Worm (Caenorhabditis elegans) whole organism, dauer: ENCODE measurements around the gene srw-31.
"Not testable (repeated sequence)": the region's sequence is repeated elsewhere in the genome, so short reads cannot be mapped to it uniquely, and the experiment has no call there.

Source experiments
- unc-62 ChIP-seq: sonication (generic microtip); optimal IDR thresholded peaks from 2 replicates; lab custom pipeline; 2017; ENCODE audit warnings: missing biosample characterization, missing genetic modification reagents, missing genetic modification characterization

The srw-31 gene

DNA sequence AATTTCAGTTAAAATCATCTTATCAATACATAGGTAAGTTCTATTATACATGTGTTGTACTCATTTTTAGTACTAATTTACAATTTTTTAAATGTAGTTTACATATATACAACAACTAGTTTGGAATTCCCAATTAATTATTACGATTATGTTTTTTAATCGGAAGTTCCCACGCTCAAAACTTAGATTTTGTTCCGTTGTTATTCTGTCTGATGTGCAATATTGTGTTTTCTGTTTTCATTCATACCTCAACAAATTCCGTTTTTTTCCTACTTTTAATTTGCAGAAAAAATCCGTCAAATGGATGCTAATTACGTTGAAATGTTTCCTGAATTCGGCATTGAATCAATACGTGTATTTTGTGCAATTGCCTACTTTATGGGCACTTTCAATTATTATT is at the start of gene srw-31:
Gene srw-31 (plus strand): TSS at position 301 of the 400 bp plus-strand sequence.
- TF ChIP-seq unc-62 (GFP tag; lab: Kevin White, UChicago): no peak

ce11 chrV:17458069-17458468 is 48.3 kb upstream of the srw-31 start, which contains the start of gene str-200:
Gene str-200 (minus strand): TSS chrV:17458169.
- no peak for TF ChIP-seq unc-62 (GFP tag; lab: Kevin White, UChicago)

DNA sequence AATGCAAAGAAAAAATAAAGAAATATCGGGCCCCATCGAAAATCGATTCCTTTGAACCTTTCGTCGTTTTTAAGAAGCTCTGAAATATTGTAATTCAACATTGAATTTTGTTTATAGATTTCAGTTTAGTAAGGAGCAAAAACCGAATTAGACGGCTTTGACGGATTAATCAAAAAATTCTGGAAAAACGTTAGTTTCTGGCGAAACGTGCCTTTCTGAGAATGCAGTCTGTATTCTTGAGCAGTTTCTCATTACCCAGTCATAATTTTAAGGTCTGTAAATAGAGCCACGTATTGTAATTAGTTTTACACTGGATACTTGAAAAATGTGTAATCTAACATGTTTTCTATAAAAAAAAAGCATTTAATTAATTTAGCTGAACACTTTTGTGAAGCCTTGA is 46.3 kb upstream of the srw-31 start, which contains the start of gene srz-48:
Gene srz-48 (minus strand): TSS at position 101 of the 400 bp plus-strand sequence.
- TF ChIP-seq unc-62 (GFP tag; lab: Kevin White, UChicago): no peak

DNA sequence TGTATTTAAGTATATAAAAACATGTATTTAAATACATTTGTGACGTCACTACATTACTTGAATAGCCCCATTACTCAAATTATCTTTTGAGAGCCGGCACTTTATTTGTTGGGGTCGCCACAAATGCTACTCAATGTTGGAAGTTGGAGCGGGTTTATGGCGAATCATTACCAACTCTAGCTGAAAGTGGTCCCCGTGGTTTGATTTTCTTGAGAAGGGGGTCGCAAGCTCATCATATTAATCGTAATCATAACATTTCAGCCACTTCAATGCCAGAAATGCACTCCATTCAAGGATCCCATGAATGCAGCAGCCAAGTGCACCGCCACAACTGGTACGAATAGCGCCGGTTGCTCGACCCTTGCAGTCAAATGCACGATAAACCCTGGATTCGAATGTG is 42.1 kb upstream of the srw-31 start, which contains the start of gene F20E11.7:
Gene F20E11.7 (plus strand): TSS at position 301 of the 400 bp plus-strand sequence.
- TF ChIP-seq unc-62 (GFP tag; lab: Kevin White, UChicago): not testable (repeated sequence)

DNA sequence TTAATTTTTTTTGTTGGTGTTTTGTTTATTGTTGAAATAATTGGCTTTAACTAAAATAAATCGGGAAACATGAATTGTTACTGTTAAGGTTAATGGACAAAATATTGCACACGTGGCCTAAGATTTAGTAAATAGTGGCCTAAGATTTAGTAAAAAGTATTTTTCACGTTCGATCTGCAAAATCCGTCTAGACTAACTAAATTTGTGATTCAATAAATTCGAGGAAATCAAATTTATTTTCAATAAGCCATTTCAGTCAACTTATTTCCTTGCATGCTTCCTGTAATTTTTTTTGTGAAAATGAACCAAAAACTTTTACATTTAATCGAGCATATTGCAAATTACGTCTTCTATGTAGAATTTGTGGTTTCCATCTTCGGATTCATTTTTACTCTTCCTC is 39.6 kb upstream of the srw-31 start, which contains the start of gene srw-72:
Gene srw-72 (plus strand): TSS at position 301 of the 400 bp plus-strand sequence.
- no peak for TF ChIP-seq unc-62 (GFP tag; lab: Kevin White, UChicago)

DNA sequence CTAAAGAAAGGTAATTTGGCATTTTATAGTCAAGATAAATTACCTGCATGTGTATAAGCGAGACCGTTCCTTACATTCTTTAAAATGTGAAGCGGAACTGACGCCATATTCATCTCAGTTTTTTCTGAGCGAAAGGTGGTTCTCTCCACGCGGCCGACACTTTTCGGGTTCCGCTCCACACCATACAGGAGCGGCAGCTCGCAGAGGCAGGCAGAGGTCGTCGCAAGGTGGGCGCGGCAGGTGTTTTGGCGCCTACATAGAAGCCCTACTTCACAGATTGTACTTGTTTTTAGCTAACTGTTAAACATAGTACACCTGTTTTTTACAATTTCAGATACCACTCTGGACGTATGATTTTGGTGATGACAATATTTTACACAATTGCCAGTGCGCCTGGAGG is 38.5 kb upstream of the srw-31 start:
- no peak for TF ChIP-seq unc-62 (GFP tag; lab: Kevin White, UChicago)

- no peak for TF ChIP-seq unc-62 (GFP tag; lab: Kevin White, UChicago)
Observed at ce11 chrV:17469180-17469579, 37.2 kb upstream of the srw-31 start, which contains the start of gene F20E11.17. Gene F20E11.17 (minus strand): TSS chrV:17469280.

ce11 chrV:17471564-17471963 is 34.8 kb upstream of the srw-31 start, which contains the start of gene srh-235:
Gene srh-235 (minus strand): TSS chrV:17471664.
- TF ChIP-seq unc-62 (GFP tag; lab: Kevin White, UChicago): no peak

- TF ChIP-seq unc-62 (GFP tag; lab: Kevin White, UChicago): no peak
Observed at ce11 chrV:17473699-17474098, 32.7 kb upstream of the srw-31 start, which contains the start of gene srh-123. Gene srh-123 (plus strand): TSS chrV:17473999.

- TF ChIP-seq unc-62 (GFP tag; lab: Kevin White, UChicago): no peak
Observed at ce11 chrV:17476490-17476889, 29.9 kb upstream of the srw-31 start, which contains the start of gene srbc-61. Gene srbc-61 (plus strand): TSS chrV:17476790.

DNA sequence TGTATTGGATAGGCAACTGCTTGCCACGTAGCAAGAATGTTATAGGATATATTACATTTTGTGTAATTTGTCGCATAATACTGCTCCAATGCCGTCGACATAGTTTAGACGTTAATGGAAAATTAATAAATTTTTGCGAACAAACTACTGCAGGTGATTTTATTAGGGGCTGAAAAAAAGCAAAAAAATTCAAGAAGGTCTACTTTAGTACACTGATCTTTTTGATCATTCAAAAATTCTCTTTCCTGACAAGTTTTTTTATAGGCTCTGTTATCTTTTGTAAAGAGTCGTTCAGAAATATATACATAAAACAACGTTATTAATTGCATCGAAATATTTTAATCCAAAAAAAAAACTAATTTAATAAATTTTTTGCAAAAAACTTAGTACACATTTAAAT is 21.3 kb upstream of the srw-31 start, which contains the start of gene srh-111:
Gene srh-111 (minus strand): TSS at position 101 of the 400 bp plus-strand sequence.
- no peak for TF ChIP-seq unc-62 (GFP tag; lab: Kevin White, UChicago)

- TF ChIP-seq unc-62 (GFP tag; lab: Kevin White, UChicago): no peak
Observed at ce11 chrV:17486034-17486433, 20.4 kb upstream of the srw-31 start, which contains the start of gene scl-24. Gene scl-24 (plus strand): TSS chrV:17486334.

DNA sequence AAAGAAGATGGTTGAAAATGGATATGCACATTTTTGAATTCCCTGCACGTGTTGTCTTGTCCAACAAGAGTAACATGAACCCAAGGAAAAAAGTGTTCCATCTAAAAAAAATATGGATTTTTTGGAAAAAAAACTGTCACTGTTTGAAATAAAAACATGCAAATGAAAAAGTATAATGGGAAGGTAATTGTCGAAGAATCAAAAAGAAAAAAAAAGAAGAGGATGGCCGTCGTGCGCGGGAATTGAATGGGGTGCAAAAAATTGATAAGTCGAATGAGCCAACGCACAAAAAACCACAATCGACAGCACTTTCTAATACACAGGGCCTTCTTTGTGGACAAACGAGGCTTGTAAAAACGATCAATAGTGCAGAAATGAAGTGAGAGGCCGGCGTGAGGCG is 12.7 kb upstream of the srw-31 start, which contains the start of gene fbxa-102:
Gene fbxa-102 (minus strand): TSS at position 101 of the 400 bp plus-strand sequence.
- TF ChIP-seq unc-62 (GFP tag; lab: Kevin White, UChicago): no peak

DNA sequence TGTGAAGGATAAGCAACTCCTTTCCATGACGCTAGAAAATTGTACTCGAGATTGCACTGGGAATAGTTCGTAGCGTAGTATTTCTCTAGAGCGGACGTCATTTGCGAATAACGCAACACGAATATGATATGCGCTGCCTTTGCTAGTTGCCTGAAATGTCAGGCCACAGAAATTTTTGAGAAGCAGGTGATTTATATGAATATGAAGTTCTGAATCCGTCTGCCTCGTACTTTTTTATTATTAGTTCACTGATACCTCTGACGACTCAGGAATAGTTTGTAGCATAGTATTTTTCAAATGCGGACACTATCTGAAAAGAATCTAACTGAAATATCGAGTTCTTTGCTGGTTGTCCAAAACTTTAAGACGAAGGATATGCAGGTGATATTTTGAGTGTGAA is 10.3 kb upstream of the srw-31 start, which contains the start of gene srh-118:
Gene srh-118 (minus strand): TSS at position 101 of the 400 bp plus-strand sequence.
- no peak for TF ChIP-seq unc-62 (GFP tag; lab: Kevin White, UChicago)

ce11 chrV:17500055-17500454 is 6.3 kb upstream of the srw-31 start:
- no peak for TF ChIP-seq unc-62 (GFP tag; lab: Kevin White, UChicago)

DNA sequence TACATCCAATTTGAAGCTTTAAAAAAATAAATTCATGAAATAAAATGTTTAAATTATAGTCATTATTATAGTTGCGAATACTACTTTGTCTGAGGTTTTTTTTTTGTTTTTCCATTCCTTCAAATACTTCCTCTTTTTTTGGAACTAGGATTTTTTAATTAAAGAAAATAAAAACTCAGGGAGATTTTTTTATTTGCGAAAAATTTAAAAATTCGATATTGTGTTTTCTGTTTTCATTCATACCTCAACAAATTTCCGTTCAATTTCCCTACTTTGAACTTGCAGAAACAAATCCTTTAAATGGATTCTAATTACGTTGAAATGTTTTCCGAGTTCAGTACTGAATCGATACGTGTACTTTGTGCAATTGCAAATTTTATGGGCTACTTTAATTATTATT is 2.1 kb downstream of the srw-31 start, which contains the start of gene srw-32:
Gene srw-32 (plus strand): TSS at position 301 of the 400 bp plus-strand sequence.
- no peak for TF ChIP-seq unc-62 (GFP tag; lab: Kevin White, UChicago)

DNA sequence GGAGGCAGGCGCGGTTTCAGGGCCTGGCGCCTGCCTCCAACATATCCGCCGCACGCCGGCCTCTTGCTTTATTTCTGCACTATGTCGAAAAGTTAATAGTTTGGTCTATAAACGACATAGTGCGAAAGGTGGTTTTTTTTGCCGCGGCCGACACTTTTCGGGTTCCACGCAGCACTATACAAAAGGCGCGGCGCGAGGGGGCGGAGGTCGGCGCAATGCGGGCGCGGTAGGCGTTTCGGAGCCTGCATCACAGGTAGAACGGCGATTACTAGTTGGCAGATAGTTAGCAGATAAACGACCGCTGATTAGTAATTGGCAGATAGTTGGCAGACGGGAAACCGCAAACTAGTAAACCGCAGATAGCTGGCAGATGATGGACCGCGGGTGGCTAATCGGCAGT is 6.4 kb downstream of the srw-31 start:
- TF ChIP-seq unc-62 (GFP tag; lab: Kevin White, UChicago): no peak
